Fruit fly (Drosophila melanogaster) whole organism, embryonic: ENCODE results near the gene Dnaaf4.
A peak's percentile ranks its signal among the peaks of the same experiment; 100 is the strongest.

ENCODE experiments used
- CG10366 ChIP-seq: fragments of 200-800 bp; sonication (Bioruptor generic); IDR thresholded peaks from 2 replicates; pipeline ENCODE4 v1.3.6; 2022; ENCODE audit warnings: missing biosample characterization, missing genetic modification characterization
- CG10462 ChIP-seq: fragments of 200-800 bp; sonication (Bioruptor generic); optimal IDR thresholded peaks from 2 replicates; lab custom pipeline; 2016; ENCODE audit warnings: missing biosample characterization, missing genetic modification characterization
- CG12942 ChIP-seq: fragments of 200-800 bp; sonication (Bioruptor generic); optimal IDR thresholded peaks from 3 replicates; lab custom pipeline; 2016; ENCODE audit warnings: missing biosample characterization, missing genetic modification characterization
- CG13894 ChIP-seq: fragments of 200-800 bp; sonication (Bioruptor generic); optimal IDR thresholded peaks from 3 replicates; lab custom pipeline; 2018; ENCODE audit warnings: missing biosample characterization, mild to moderate bottlenecking, missing genetic modification characterization, moderate library complexity
- CG14014 ChIP-seq: fragments of 200-800 bp; sonication (Bioruptor generic); IDR thresholded peaks from 2 replicates; pipeline ENCODE4 v1.3.6; 2022; ENCODE audit warnings: missing biosample characterization, missing genetic modification characterization
- CG14710 ChIP-seq: fragments of 200-800 bp; sonication (Bioruptor generic); optimal IDR thresholded peaks from 3 replicates; lab custom pipeline; 2019; ENCODE audit warnings: missing biosample characterization, mild to moderate bottlenecking, missing genetic modification characterization, moderate library complexity
- CG15269 ChIP-seq: fragments of 200-800 bp; sonication (Bioruptor generic); optimal IDR thresholded peaks from 2 replicates; lab custom pipeline; 2018; ENCODE audit warnings: missing biosample characterization, mild to moderate bottlenecking, missing genetic modification characterization, moderate library complexity
- CG1647 ChIP-seq: fragments of 200-800 bp; sonication (Bioruptor generic); optimal IDR thresholded peaks from 3 replicates; lab custom pipeline; 2016; ENCODE audit warnings: missing biosample characterization, missing genetic modification characterization
- CG1792 ChIP-seq: fragments of 200-800 bp; sonication (Bioruptor generic); optimal IDR thresholded peaks from 2 replicates; lab custom pipeline; 2016; ENCODE audit warnings: missing biosample characterization, missing genetic modification characterization
- CG2199 ChIP-seq: fragments of 200-800 bp; sonication (Bioruptor generic); IDR thresholded peaks from 3 replicates; pipeline ENCODE4 v1.3.6; 2022; ENCODE audit warnings: missing biosample characterization, missing genetic modification characterization
- CG30020 ChIP-seq: fragments of 200-800 bp; optimal IDR thresholded peaks from 2 replicates; lab custom pipeline; 2019; ENCODE audit warnings: missing biosample characterization, mild to moderate bottlenecking, missing genetic modification characterization, moderate library complexity
- CG31365 ChIP-seq: fragments of 200-800 bp; sonication (Bioruptor generic); optimal IDR thresholded peaks from 2 replicates; lab custom pipeline; 2018; ENCODE audit warnings: missing biosample characterization, mild to moderate bottlenecking, missing genetic modification characterization
- CG4282 ChIP-seq: fragments of 200-800 bp; sonication (Bioruptor generic); optimal IDR thresholded peaks from 2 replicates; lab custom pipeline; 2016; ENCODE audit warnings: missing biosample characterization, missing genetic modification characterization
- CG4360 ChIP-seq: fragments of 200-800 bp; sonication (Bioruptor generic); IDR thresholded peaks from 2 replicates; pipeline ENCODE4 v1.3.6; 2022; ENCODE audit warnings: missing biosample characterization, missing genetic modification characterization
- CG43689 ChIP-seq: fragments of 200-800 bp; sonication (Bioruptor generic); IDR thresholded peaks from 2 replicates; pipeline ENCODE4 v1.3.6; 2022; ENCODE audit warnings: missing biosample characterization, missing genetic modification characterization
- CG6689 ChIP-seq: fragments of 200-800 bp; sonication (Bioruptor generic); IDR thresholded peaks from 2 replicates; pipeline ENCODE4 v1.3.6; 2022; ENCODE audit warnings: missing biosample characterization, missing genetic modification characterization
- CG7556 ChIP-seq: fragments of 200-800 bp; sonication (Bioruptor generic); optimal IDR thresholded peaks from 2 replicates; lab custom pipeline; 2017; ENCODE audit warnings: missing biosample characterization, mild to moderate bottlenecking, missing genetic modification characterization
- CG8359 ChIP-seq: fragments of 200-800 bp; sonication (Bioruptor generic); optimal IDR thresholded peaks from 2 replicates; lab custom pipeline; 2017; ENCODE audit warnings: missing biosample characterization, mild to moderate bottlenecking, missing genetic modification characterization, borderline replicate concordance
- CG8388 ChIP-seq: fragments of 200-800 bp; sonication (Bioruptor generic); optimal IDR thresholded peaks from 2 replicates; lab custom pipeline; 2019; ENCODE audit warnings: missing biosample characterization, mild to moderate bottlenecking, missing genetic modification characterization, moderate library complexity
- CHES-1-like ChIP-seq: fragments of 200-800 bp; sonication (Bioruptor generic); optimal IDR thresholded peaks from 2 replicates; lab custom pipeline; 2016; ENCODE audit warnings: missing biosample characterization, missing genetic modification characterization
- CTCF ChIP-seq: fragments of 200-800 bp; sonication (Bioruptor generic); optimal IDR thresholded peaks from 2 replicates; lab custom pipeline; 2017; ENCODE audit warnings: missing biosample characterization, mild to moderate bottlenecking, missing genetic modification characterization, moderate library complexity
- Fer1 ChIP-seq: fragments of 200-800 bp; sonication (Bioruptor generic); optimal IDR thresholded peaks from 2 replicates; lab custom pipeline; 2017; ENCODE audit warnings: missing biosample characterization, mild to moderate bottlenecking, missing genetic modification characterization
- Gsc ChIP-seq: fragments of 200-800 bp; sonication (Bioruptor generic); IDR thresholded peaks from 2 replicates; pipeline ENCODE4 v1.3.6; 2022; ENCODE audit warnings: missing biosample characterization, missing genetic modification characterization
- Jarid2 ChIP-seq: fragments of 200-800 bp; sonication (Bioruptor generic); optimal IDR thresholded peaks from 3 replicates; lab custom pipeline; 2017; ENCODE audit warnings: mild to moderate bottlenecking, missing biosample characterization, missing genetic modification reagents, missing genetic modification characterization
- Med ChIP-seq: fragments of 200-800 bp; sonication (Bioruptor generic); peaks from one replicate; lab custom pipeline; 2016; ENCODE audit warnings: missing biosample characterization, missing genetic modification characterization, mild to moderate bottlenecking, inconsistent platforms, moderate library complexity
- NK7.1 ChIP-seq: fragments of 200-800 bp; sonication (Bioruptor generic); optimal IDR thresholded peaks from 3 replicates; lab custom pipeline; 2016; ENCODE audit warnings: missing biosample characterization, missing genetic modification characterization
- Opbp ChIP-seq: fragments of 200-800 bp; sonication (Bioruptor generic); IDR thresholded peaks from 3 replicates; pipeline ENCODE4 v1.3.6; 2022; ENCODE audit warnings: missing biosample characterization, missing genetic modification characterization; ENCODE audit not compliant: partially characterized antibody
- Poxn ChIP-seq: fragments of 200-800 bp; sonication (Bioruptor generic); IDR thresholded peaks from 2 replicates; pipeline ENCODE4 v1.3.6; 2022; ENCODE audit warnings: missing biosample characterization, missing genetic modification characterization
- Spps ChIP-seq: fragments of 200-800 bp; sonication (Bioruptor generic); optimal IDR thresholded peaks from 2 replicates; lab custom pipeline; 2018; ENCODE audit warnings: missing biosample characterization, mild to moderate bottlenecking, missing genetic modification characterization
- Taf1 ChIP-seq: fragments of 200-800 bp; sonication (Bioruptor generic); IDR thresholded peaks from 2 replicates; pipeline ENCODE4 v1.3.6; 2022; ENCODE audit warnings: missing biosample characterization, missing genetic modification characterization
- Xbp1 ChIP-seq: fragments of 200-800 bp; sonication (Bioruptor generic); optimal IDR thresholded peaks from 3 replicates; lab custom pipeline; 2016; ENCODE audit warnings: missing biosample characterization, mild to moderate bottlenecking, missing genetic modification characterization
- ap ChIP-seq: fragments of 200-800 bp; sonication (Bioruptor generic); IDR thresholded peaks from 2 replicates; pipeline ENCODE4 v1.3.6; 2022; ENCODE audit warnings: missing biosample characterization, missing genetic modification characterization
- bsh ChIP-seq, 2 experiments: fragments of 200-800 bp; sonication (Bioruptor generic); optimal IDR thresholded peaks; 2 replicates each; lab custom pipeline; 2017 to 2018; ENCODE audit warnings: mild to moderate bottlenecking in 2 of 2, missing biosample characterization in 2 of 2, missing genetic modification characterization in 2 of 2, moderate library complexity in 1 of 2
- btn ChIP-seq: fragments of 200-800 bp; sonication (Bioruptor generic); optimal IDR thresholded peaks from 2 replicates; lab custom pipeline; 2016; ENCODE audit warnings: missing biosample characterization, missing genetic modification characterization
- caup ChIP-seq: fragments of 200-800 bp; sonication (Bioruptor generic); optimal IDR thresholded peaks from 3 replicates; lab custom pipeline; 2017; ENCODE audit warnings: missing biosample characterization, mild to moderate bottlenecking, missing genetic modification characterization, moderate library complexity; ENCODE audit not compliant: severe bottlenecking
- ci ChIP-seq: fragments of 200-800 bp; sonication (Bioruptor generic); IDR thresholded peaks from 3 replicates; pipeline ENCODE4 v1.3.6; 2022; ENCODE audit warnings: missing biosample characterization, missing genetic modification characterization
- gcm2 ChIP-seq: fragments of 200-800 bp; sonication (Bioruptor generic); optimal IDR thresholded peaks from 2 replicates; lab custom pipeline; 2016; ENCODE audit warnings: missing biosample characterization, missing genetic modification characterization
- grau ChIP-seq: fragments of 200-800 bp; optimal IDR thresholded peaks from 3 replicates; lab custom pipeline; 2019; ENCODE audit warnings: missing biosample characterization, mild to moderate bottlenecking, missing genetic modification characterization, moderate library complexity
- klu ChIP-seq: fragments of 200-800 bp; sonication (Bioruptor generic); IDR thresholded peaks from 2 replicates; pipeline ENCODE4 v1.3.6; 2022; ENCODE audit warnings: missing biosample characterization, missing genetic modification characterization
- lov ChIP-seq, 2 experiments: fragments of 200-800 bp in 1 of 2; fragments of >200 bp in 1 of 2; sonication (Bioruptor generic) in 1 of 2; IDR thresholded peaks in 1 of 2; optimal IDR thresholded peaks in 1 of 2; 2 replicates in 1 of 2; 3 replicates in 1 of 2; pipeline versions ENCODE4 v1.3.6 to Lab custom; 2017 to 2022; ENCODE audit warnings: missing biosample characterization in 1 of 2, missing genetic modification characterization in 1 of 2
- mld ChIP-seq: fragments of 200-800 bp; sonication (Bioruptor generic); IDR thresholded peaks from 3 replicates; pipeline ENCODE4 v1.3.6; 2022; ENCODE audit warnings: missing biosample characterization, missing genetic modification characterization; ENCODE audit not compliant: partially characterized antibody
- odd ChIP-seq: fragments of 200-800 bp; sonication (Bioruptor generic); optimal IDR thresholded peaks from 2 replicates; lab custom pipeline; 2017; ENCODE audit warnings: missing biosample characterization, mild to moderate bottlenecking, missing genetic modification characterization
- org-1 ChIP-seq: fragments of 200-800 bp; sonication (Bioruptor generic); optimal IDR thresholded peaks from 2 replicates; lab custom pipeline; 2017; ENCODE audit warnings: missing biosample characterization, missing genetic modification characterization
- ro ChIP-seq: fragments of 200-800 bp; sonication (Bioruptor generic); IDR thresholded peaks from 2 replicates; pipeline ENCODE4 v1.3.6; 2022; ENCODE audit warnings: missing biosample characterization, missing genetic modification characterization
- seq ChIP-seq: fragments of 200-800 bp; sonication (Bioruptor generic); IDR thresholded peaks from 2 replicates; pipeline ENCODE4 v1.3.6; 2022; ENCODE audit warnings: missing biosample characterization, missing genetic modification characterization
- slp2 ChIP-seq: fragments of 200-800 bp; sonication (Bioruptor generic); optimal IDR thresholded peaks from 2 replicates; lab custom pipeline; 2016; ENCODE audit warnings: missing biosample characterization, missing genetic modification characterization
- sr ChIP-seq: fragments of 200-800 bp; sonication (Bioruptor generic); IDR thresholded peaks from 3 replicates; pipeline ENCODE4 v1.3.6; 2022; ENCODE audit warnings: missing biosample characterization, missing genetic modification characterization
- stwl ChIP-seq: fragments of 200-800 bp; sonication (Bioruptor generic); optimal IDR thresholded peaks from 3 replicates; lab custom pipeline; 2018; ENCODE audit warnings: missing biosample characterization, mild to moderate bottlenecking, missing genetic modification characterization, moderate library complexity
- sug ChIP-seq: fragments of 200-800 bp; optimal IDR thresholded peaks from 2 replicates; lab custom pipeline; 2019; ENCODE audit warnings: missing biosample characterization, mild to moderate bottlenecking, missing genetic modification characterization, moderate library complexity
- unpg ChIP-seq: fragments of 200-800 bp; sonication (Bioruptor generic); optimal IDR thresholded peaks from 3 replicates; lab custom pipeline; 2018; ENCODE audit warnings: missing biosample characterization, mild to moderate bottlenecking, missing genetic modification characterization, moderate library complexity
- z ChIP-seq: fragments of 200-800 bp; sonication (Bioruptor generic); IDR thresholded peaks from 3 replicates; pipeline ENCODE4 v1.3.6; 2022; ENCODE audit warnings: missing biosample characterization, missing genetic modification characterization

The Dnaaf4 gene

dm6 chr2L:11106562-11106962 lies 15.0 kb downstream of the Dnaaf4 start, which contains the start of gene Reps (continued):
- TF ChIP-seq odd (GFP tag; lab: Kevin White, UChicago) = peak; percentile 93
- TF ChIP-seq Spps (tag; lab: Kevin White, UChicago) = peak; percentile 98
- peak; percentile 100 for TF ChIP-seq CG6689 (GFP tag; lab: Robert Waterston, UW)
- peak; percentile 99 for TF ChIP-seq ap (GFP tag; lab: Robert Waterston, UW)
- TF ChIP-seq gcm2 (GFP tag; lab: Kevin White, UChicago) = peak; percentile 95
- peak; percentile 71 for TF ChIP-seq CTCF (GFP tag; lab: Kevin White, UChicago)
- TF ChIP-seq CG4360 (GFP tag; lab: Robert Waterston, UW) = peak; percentile 88
- TF ChIP-seq CG14014 = peak; percentile 98
- TF ChIP-seq CG10462 (GFP tag; lab: Kevin White, UChicago) = peak; percentile 98
- peak; percentile 90 for TF ChIP-seq Jarid2 (GFP tag; lab: Kevin White, UChicago)
- TF ChIP-seq CG10366 (GFP tag; lab: Robert Waterston, UW) = peak; percentile 99
- TF ChIP-seq stwl (tag; lab: Kevin White, UChicago) = peak; percentile 95
- peak; percentile 99 for TF ChIP-seq klu (GFP tag; lab: Robert Waterston, UW)
- TF ChIP-seq CG1647 (GFP tag; lab: Kevin White, UChicago) = peak; percentile 98
- peak; percentile 98 for TF ChIP-seq CG14710 (tag; lab: Kevin White, UChicago)
- TF ChIP-seq bsh (GFP tag; optimal IDR thresholded peaks at IDR 0.05; lab: Kevin White, UChicago) = peak; percentile 87 to 99
- peak; percentile 92 for TF ChIP-seq CG4282 (GFP tag; lab: Kevin White, UChicago)
- TF ChIP-seq CG1792 (GFP tag; lab: Kevin White, UChicago) = peak; percentile 95
- peak; percentile 96 for TF ChIP-seq CHES-1-like
- TF ChIP-seq sr = peak; percentile 90
- TF ChIP-seq Poxn (GFP tag; lab: Robert Waterston, UW) = peak; percentile 95
- peak; percentile 92 for TF ChIP-seq NK7.1 (GFP tag; lab: Kevin White, UChicago)
- TF ChIP-seq sug (tag; lab: Kevin White, UChicago) = peak; percentile 97
- peak; percentile 98 for TF ChIP-seq CG15269 (tag; lab: Kevin White, UChicago)
- TF ChIP-seq lov (optimal IDR thresholded peaks at IDR 0.05; lab: Kevin White, UChicago) = no peak
- TF ChIP-seq lov (GFP tag; IDR thresholded peaks at IDR 0.05; lab: Robert Waterston, UW) = peak; percentile 98
- peak; percentile 98 for TF ChIP-seq CG8388
- peak; percentile 94 for TF ChIP-seq CG8359 (GFP tag; lab: Kevin White, UChicago)
- peak; percentile 99 for TF ChIP-seq ro (GFP tag; lab: Robert Waterston, UW)
- TF ChIP-seq Gsc (GFP tag; lab: Robert Waterston, UW) = peak; percentile 98
- peak; percentile 98 for TF ChIP-seq Fer1 (GFP tag; lab: Kevin White, UChicago)
- peak; percentile 97 for TF ChIP-seq Taf1 (GFP tag; lab: Robert Waterston, UW)
- TF ChIP-seq slp2 = peak; percentile 97
- peak; percentile 95 for TF ChIP-seq org-1
- TF ChIP-seq CG12942 (GFP tag; lab: Kevin White, UChicago) = peak; percentile 99
- peak; percentile 99 for TF ChIP-seq Xbp1 (GFP tag; lab: Kevin White, UChicago)
- TF ChIP-seq mld (GFP tag; lab: Robert Waterston, UW) = peak; percentile 64; the same call in 1 of the 3 replicates
- TF ChIP-seq z = peak; percentile 83
- peak; percentile 99 for TF ChIP-seq CG2199
- TF ChIP-seq ci = peak; percentile 99
- TF ChIP-seq caup (GFP tag; lab: Kevin White, UChicago) = peak; percentile 98
- TF ChIP-seq Med (GFP tag; lab: Kevin White, UChicago) = peak; percentile 100
- peak; percentile 97 for TF ChIP-seq CG13894 (tag; lab: Kevin White, UChicago)
- TF ChIP-seq seq (GFP tag; lab: Robert Waterston, UW) = peak; percentile 98
- TF ChIP-seq Opbp (GFP tag; lab: Robert Waterston, UW) = peak; percentile 15; the same call in 1 of the 3 replicates
- peak; percentile 97 for TF ChIP-seq CG7556 (GFP tag; lab: Kevin White, UChicago)
- TF ChIP-seq btn = peak; percentile 94
- peak; percentile 90 for TF ChIP-seq CG30020
- peak; percentile 97 for TF ChIP-seq grau (tag; lab: Kevin White, UChicago)
- peak; percentile 99 for TF ChIP-seq unpg (GFP tag; lab: Kevin White, UChicago)
- peak; percentile 89 for TF ChIP-seq CG31365 (tag; lab: Kevin White, UChicago)
- TF ChIP-seq CG43689 (GFP tag; lab: Robert Waterston, UW) = peak; percentile 97
